Worm (Caenorhabditis elegans): ENCODE results near the gene srv-27.
A peak's percentile ranks its signal among the peaks of the same experiment; 100 is the strongest.

Gene srv-27

DNA sequence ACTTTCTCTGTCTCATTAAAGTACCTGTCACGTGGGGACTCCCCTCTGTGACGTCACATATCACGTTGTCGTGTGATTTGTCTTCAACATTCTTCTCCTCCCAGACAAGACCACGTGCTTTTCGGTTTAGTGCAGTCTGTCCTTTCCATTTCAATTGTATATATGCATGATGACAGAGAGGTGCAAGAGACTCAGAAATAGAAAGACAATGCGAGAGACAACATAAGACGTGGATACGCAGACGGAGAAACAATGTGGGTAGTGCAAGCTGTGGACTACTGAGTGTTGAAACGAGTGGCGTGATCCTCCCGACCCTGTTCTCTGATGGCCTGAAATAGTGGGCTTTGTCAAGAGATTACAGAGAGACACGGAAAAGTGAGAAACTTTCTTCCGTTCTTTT lies 38.6 kb upstream of the srv-27 start (continued):
- TF ChIP-seq nhr-10 (tag; optimal IDR thresholded peaks at IDR 0.05) (peak; percentile 38), daf-8 (GFP tag; IDR thresholded peaks at IDR 0.05) (no peak), Y105C5A.15 (GFP tag; IDR thresholded peaks at IDR 0.05) (no peak), php-3 (GFP tag; IDR thresholded peaks at IDR 0.05) (peak; percentile 90), lsy-2 (tag; optimal IDR thresholded peaks at IDR 0.05) (peak; percentile 78 to 95), spr-1 (tag; optimal IDR thresholded peaks at IDR 0.05) (peak; percentile 84), mep-1 (tag; optimal IDR thresholded peaks at IDR 0.05) (peak; percentile 95), fos-1 (tag; optimal IDR thresholded peaks at IDR 0.05) (peak; percentile 14), unc-39 (tag; optimal IDR thresholded peaks at IDR 0.05) (no peak), D1046.2 (GFP tag; IDR thresholded peaks at IDR 0.05) (no peak), egl-43 (GFP tag; IDR thresholded peaks at IDR 0.05) (peak; percentile 76), tag-97 (GFP tag; IDR thresholded peaks at IDR 0.05) (no peak), mxl-2 (GFP tag; conservative IDR thresholded peaks at IDR 0.05) (peak; percentile 75), ceh-32 (tag; optimal IDR thresholded peaks at IDR 0.05; ENCODE audit: poor library complexity) (peak; percentile 16), nhr-42 (GFP tag; IDR thresholded peaks at IDR 0.05) (peak; percentile 80; the same call in 1 of the 2 replicates), saeg-2 (GFP tag; IDR thresholded peaks at IDR 0.05) (peak; percentile 91), lin-39 (tag; optimal IDR thresholded peaks at IDR 0.05) (no peak), mes-2 (tag; optimal IDR thresholded peaks at IDR 0.05; ENCODE audit: poor library complexity, severe bottlenecking) (peak; percentile 79), ama-1 (optimal IDR thresholded peaks at IDR 0.05) (peak; percentile 72), ztf-11 (tag; optimal IDR thresholded peaks at IDR 0.05) (no peak), fkh-10 (GFP tag; optimal IDR thresholded peaks at IDR 0.05) (peak; percentile 31), zip-11 (GFP tag; IDR thresholded peaks at IDR 0.05) (no peak), hmg-1.1 (GFP tag; IDR thresholded peaks at IDR 0.05) (peak; percentile 85), Y5F2A.4 (GFP tag; optimal IDR thresholded peaks at IDR 0.05) (no peak), lin-15B (tag; optimal IDR thresholded peaks at IDR 0.05) (no peak), hlh-11 (tag; optimal IDR thresholded peaks at IDR 0.05) (peak; percentile 99), jun-1 (tag; optimal IDR thresholded peaks at IDR 0.05) (peak; percentile 47), lir-3 (tag; optimal IDR thresholded peaks at IDR 0.05) (no peak), nhr-111 (GFP tag; optimal IDR thresholded peaks at IDR 0.05) (no peak), vab-7 (GFP tag; IDR thresholded peaks at IDR 0.05) (peak; percentile 52; the same call in 1 of the 2 replicates), arid-1 (GFP tag; conservative IDR thresholded peaks at IDR 0.05) (peak; percentile 46; the same call in 1 of the 2 replicates), ces-1 (GFP tag; optimal IDR thresholded peaks at IDR 0.05) (no peak), ceh-62 (tag; optimal IDR thresholded peaks at IDR 0.05) (no peak), cey-2 (tag; optimal IDR thresholded peaks at IDR 0.05; ENCODE audit: borderline replicate concordance, insufficient read depth) (peak; percentile 74), dmd-8 (GFP tag; IDR thresholded peaks at IDR 0.05) (no peak), mdl-1 (tag; optimal IDR thresholded peaks at IDR 0.05) (peak; percentile 99), F37D6.2 (tag; optimal IDR thresholded peaks at IDR 0.05) (peak; percentile 73), aly-2 (tag; optimal IDR thresholded peaks at IDR 0.05) (no peak), mdt-29 (GFP tag; IDR thresholded peaks at IDR 0.05) (peak; percentile 95), gei-8 (GFP tag; optimal IDR thresholded peaks at IDR 0.05) (peak; percentile 95), nhr-28 (tag; optimal IDR thresholded peaks at IDR 0.05) (peak; percentile 89), snpc-4 (tag; optimal IDR thresholded peaks at IDR 0.05) (no peak), lin-1 (GFP tag; IDR thresholded peaks at IDR 0.05) (peak; percentile 92), daf-16 (GFP tag; optimal IDR thresholded peaks at IDR 0.05) (peak; percentile 62 to 79), daf-16 (tag; optimal IDR thresholded peaks at IDR 0.05) (peak; percentile 89), R02D3.7 (tag; optimal IDR thresholded peaks at IDR 0.05) (no peak), dve-1 (tag; optimal IDR thresholded peaks at IDR 0.05; ENCODE audit: insufficient read depth) (peak; percentile 99), skn-1 (tag; optimal IDR thresholded peaks at IDR 0.05) (peak; percentile 46), pha-4 (GFP tag; IDR thresholded peaks at IDR 0.05) (peak; percentile 77; the same call in 1 of the 2 replicates), pha-4 (tag; optimal IDR thresholded peaks at IDR 0.05) (no peak), nhr-6 (tag; optimal IDR thresholded peaks at IDR 0.05) (peak; percentile 84), nhr-237 (tag; optimal IDR thresholded peaks at IDR 0.05) (no peak), nhr-102 (tag; optimal IDR thresholded peaks at IDR 0.05) (peak; percentile 96)

Measured in whole organism, L4 larva.